Worm (Caenorhabditis elegans) whole organism, mixed stage, embryonic: Measurements from ENCODE around the gene F35C5.3.

Source experiments
- M03D4.4 ChIP-seq: sonication (generic microtip); optimal IDR thresholded peaks from 2 replicates; lab custom pipeline; 2017; ENCODE audit warnings: mild to moderate bottlenecking, missing genetic modification characterization, missing compliant biosample characterization
- bed-3 ChIP-seq: fragments of 200-800 bp; sonication (Bioruptor generic); optimal IDR thresholded peaks from 3 replicates; lab custom pipeline; 2018; ENCODE audit warnings: mild to moderate bottlenecking, missing genetic modification characterization, moderate library complexity, missing compliant biosample characterization
- blmp-1 ChIP-seq: fragments of 150-350 bp; optimal IDR thresholded peaks from 2 replicates; lab custom pipeline; 2014; ENCODE audit warnings: missing biosample characterization, missing genetic modification characterization
- ceh-39 ChIP-seq: fragments of 150-350 bp; optimal IDR thresholded peaks from 2 replicates; lab custom pipeline; 2014; ENCODE audit warnings: missing biosample characterization, missing genetic modification characterization
- ceh-83 ChIP-seq: fragments of 200-800 bp; sonication (Bioruptor generic); optimal IDR thresholded peaks from 2 replicates; lab custom pipeline; 2018; ENCODE audit warnings: mild to moderate bottlenecking, missing genetic modification characterization, missing compliant biosample characterization
- ces-1 ChIP-seq: fragments of 150-350 bp; optimal IDR thresholded peaks from 2 replicates; lab custom pipeline; 2014; ENCODE audit warnings: missing biosample characterization, missing genetic modification reagents, missing genetic modification characterization
- drap-1 ChIP-seq: fragments of 200-800 bp; sonication (Bioruptor generic); optimal IDR thresholded peaks from 3 replicates; lab custom pipeline; 2018; ENCODE audit warnings: mild to moderate bottlenecking, missing genetic modification characterization, missing compliant biosample characterization
- elt-1 ChIP-seq: sonication (generic microtip); optimal IDR thresholded peaks from 2 replicates; lab custom pipeline; 2017; ENCODE audit warnings: missing genetic modification characterization, mild to moderate bottlenecking, missing compliant biosample characterization, antibody characterized with exemption, moderate library complexity, borderline replicate concordance; ENCODE audit not compliant: insufficient read depth
- elt-3 ChIP-seq: fragments of 150-350 bp; optimal IDR thresholded peaks from 2 replicates; lab custom pipeline; 2014; ENCODE audit warnings: missing biosample characterization, missing genetic modification characterization
- flh-1 ChIP-seq: fragments of 200-800 bp; sonication (Bioruptor generic); optimal IDR thresholded peaks from 2 replicates; lab custom pipeline; 2018; ENCODE audit warnings: mild to moderate bottlenecking, missing genetic modification characterization, moderate library complexity, missing compliant biosample characterization
- ham-2 ChIP-seq: fragments of 200-800 bp; sonication (Bioruptor generic); optimal IDR thresholded peaks from 2 replicates; lab custom pipeline; 2018; ENCODE audit warnings: mild to moderate bottlenecking, missing genetic modification characterization, missing compliant biosample characterization
- hlh-1 ChIP-seq: fragments of 150-350 bp; optimal IDR thresholded peaks from 2 replicates; lab custom pipeline; 2014; ENCODE audit warnings: missing biosample characterization, missing genetic modification reagents, missing genetic modification characterization
- lin-13 ChIP-seq: fragments of 150-350 bp; optimal IDR thresholded peaks from 2 replicates; lab custom pipeline; 2014; ENCODE audit warnings: missing biosample characterization, missing genetic modification characterization
- lin-32 ChIP-seq: fragments of 200-800 bp; sonication (Bioruptor generic); optimal IDR thresholded peaks from 2 replicates; lab custom pipeline; 2018; ENCODE audit warnings: mild to moderate bottlenecking, missing genetic modification characterization, missing compliant biosample characterization
- lsy-2 ChIP-seq: fragments of 150-350 bp; optimal IDR thresholded peaks from 2 replicates; lab custom pipeline; 2014; ENCODE audit warnings: missing biosample characterization, missing genetic modification characterization
- mab-5 ChIP-seq: fragments of 150-350 bp; optimal IDR thresholded peaks from 2 replicates; lab custom pipeline; 2014; ENCODE audit warnings: missing biosample characterization, missing genetic modification characterization
- mep-1 ChIP-seq: fragments of 150-350 bp; optimal IDR thresholded peaks from 2 replicates; lab custom pipeline; 2017; ENCODE audit warnings: missing biosample characterization, missing genetic modification reagents, missing genetic modification characterization, inconsistent platforms
- nhr-12 ChIP-seq: fragments of 150-350 bp; optimal IDR thresholded peaks from 2 replicates; lab custom pipeline; 2014; ENCODE audit warnings: missing biosample characterization, missing genetic modification characterization
- nhr-2 ChIP-seq: fragments of 150-350 bp; optimal IDR thresholded peaks from 2 replicates; lab custom pipeline; 2014; ENCODE audit warnings: missing biosample characterization, missing genetic modification characterization
- nhr-237 ChIP-seq: fragments of 150-350 bp; optimal IDR thresholded peaks from 2 replicates; lab custom pipeline; 2014; ENCODE audit warnings: missing biosample characterization, missing genetic modification characterization
- nhr-28 ChIP-seq: fragments of 150-350 bp; optimal IDR thresholded peaks from 2 replicates; lab custom pipeline; 2014; ENCODE audit warnings: missing biosample characterization, missing genetic modification characterization
- nhr-76 ChIP-seq: sonication (generic microtip); optimal IDR thresholded peaks from 2 replicates; lab custom pipeline; 2017; ENCODE audit warnings: missing biosample characterization, missing genetic modification characterization
- pha-4 ChIP-seq: fragments of 150-350 bp; optimal IDR thresholded peaks from 2 replicates; lab custom pipeline; 2018; ENCODE audit warnings: missing biosample characterization, missing genetic modification reagents, missing genetic modification characterization
- sem-2 ChIP-seq: fragments of 200-800 bp; sonication (Bioruptor generic); optimal IDR thresholded peaks from 2 replicates; lab custom pipeline; 2018; ENCODE audit warnings: mild to moderate bottlenecking, missing genetic modification characterization, missing compliant biosample characterization
- snpc-4 ChIP-seq: fragments of 150-350 bp; optimal IDR thresholded peaks from 2 replicates; lab custom pipeline; 2014; ENCODE audit warnings: missing biosample characterization, missing genetic modification characterization
- sptf-1 ChIP-seq: sonication (generic microtip); optimal IDR thresholded peaks from 2 replicates; lab custom pipeline; 2017; ENCODE audit warnings: mild to moderate bottlenecking, missing genetic modification characterization, moderate library complexity, missing compliant biosample characterization
- unc-120 ChIP-seq: sonication (generic microtip); optimal IDR thresholded peaks from 2 replicates; lab custom pipeline; 2017; ENCODE audit warnings: missing genetic modification characterization, missing compliant biosample characterization; ENCODE audit not compliant: poor library complexity, severe bottlenecking
- unc-39 ChIP-seq: fragments of 150-350 bp; optimal IDR thresholded peaks from 2 replicates; lab custom pipeline; 2014; ENCODE audit warnings: missing biosample characterization, missing genetic modification characterization
- unc-62 ChIP-seq: fragments of 150-350 bp; optimal IDR thresholded peaks from 2 replicates; lab custom pipeline; 2014; ENCODE audit warnings: missing biosample characterization, missing genetic modification reagents, missing genetic modification characterization
- zip-8 ChIP-seq: fragments of 150-350 bp; optimal IDR thresholded peaks from 2 replicates; lab custom pipeline; 2014; ENCODE audit warnings: missing biosample characterization, missing genetic modification characterization
- ztf-11 ChIP-seq: fragments of 150-350 bp; optimal IDR thresholded peaks from 2 replicates; lab custom pipeline; 2014; ENCODE audit warnings: missing biosample characterization, missing genetic modification characterization

Gene F35C5.3

DNA sequence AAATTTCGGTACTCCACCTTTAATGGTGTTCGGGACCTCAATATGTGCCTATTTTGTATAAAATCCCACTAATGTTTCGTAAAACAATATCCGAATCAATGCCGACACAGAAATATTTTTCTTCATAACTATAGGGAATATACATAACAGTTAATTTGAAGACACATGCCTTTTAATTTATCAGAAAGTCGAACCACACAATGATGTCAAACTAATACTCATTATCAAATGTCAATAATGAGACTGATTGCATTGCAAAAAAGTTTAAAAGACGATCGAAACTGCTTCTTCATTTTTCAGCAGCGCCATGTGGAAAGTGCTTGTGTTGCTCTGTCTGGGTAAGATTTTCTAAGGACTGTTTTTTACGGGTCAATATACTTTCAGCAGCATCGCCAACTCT, 12.5 kb downstream of the F35C5.3 start, which contains the start of gene clec-65:
Gene clec-65 (plus strand): TSS at position 301 of the 400 bp plus-strand sequence.
- no peak for TF ChIP-seq nhr-12 (tag; lab: Kevin White, UChicago)
- TF ChIP-seq nhr-28: no peak
- no peak for TF ChIP-seq hlh-1
- TF ChIP-seq ham-2: no peak
- no peak for TF ChIP-seq ceh-39 (tag; lab: Kevin White, UChicago)
- TF ChIP-seq sem-2 (GFP tag; lab: Kevin White, UChicago): no peak
- no peak for TF ChIP-seq unc-39 (tag; lab: Kevin White, UChicago)
- no peak for TF ChIP-seq zip-8 (tag; lab: Kevin White, UChicago)
- TF ChIP-seq lin-32 (GFP tag; lab: Kevin White, UChicago): no peak
- no peak for TF ChIP-seq pha-4 (tag; lab: Kevin White, UChicago)
- TF ChIP-seq nhr-76 (tag; lab: Kevin White, UChicago): no peak
- no peak for TF ChIP-seq nhr-2 (tag; lab: Kevin White, UChicago)
- TF ChIP-seq elt-1: no peak
- TF ChIP-seq mab-5 (tag; lab: Kevin White, UChicago): no peak
- TF ChIP-seq ztf-11: no peak
- no peak for TF ChIP-seq sptf-1

DNA sequence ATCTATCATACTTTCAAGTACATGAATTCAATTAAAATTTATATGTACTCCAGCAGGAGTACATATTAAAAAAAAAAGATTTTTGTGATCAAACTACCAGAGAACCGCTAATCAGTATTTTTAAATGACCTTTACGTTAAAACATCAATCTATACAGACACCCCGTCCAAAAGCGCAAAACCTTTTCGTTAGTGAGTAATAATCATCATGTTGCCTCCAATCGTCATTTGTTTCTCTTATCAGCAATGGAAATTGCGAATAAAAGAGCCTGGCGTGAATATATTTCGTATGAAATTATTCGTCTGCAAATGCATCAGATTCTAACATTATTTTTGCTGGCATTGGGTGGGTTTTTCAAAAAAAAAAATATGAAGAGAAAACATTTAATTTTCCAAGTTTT, 15.6 kb downstream of the F35C5.3 start, which contains the start of gene clec-66:
Gene clec-66 (plus strand): TSS at position 225 of the 400 bp plus-strand sequence.
- no peak for TF ChIP-seq bed-3 (GFP tag; lab: Kevin White, UChicago)
- no peak for TF ChIP-seq unc-120
- TF ChIP-seq unc-62: no peak

DNA sequence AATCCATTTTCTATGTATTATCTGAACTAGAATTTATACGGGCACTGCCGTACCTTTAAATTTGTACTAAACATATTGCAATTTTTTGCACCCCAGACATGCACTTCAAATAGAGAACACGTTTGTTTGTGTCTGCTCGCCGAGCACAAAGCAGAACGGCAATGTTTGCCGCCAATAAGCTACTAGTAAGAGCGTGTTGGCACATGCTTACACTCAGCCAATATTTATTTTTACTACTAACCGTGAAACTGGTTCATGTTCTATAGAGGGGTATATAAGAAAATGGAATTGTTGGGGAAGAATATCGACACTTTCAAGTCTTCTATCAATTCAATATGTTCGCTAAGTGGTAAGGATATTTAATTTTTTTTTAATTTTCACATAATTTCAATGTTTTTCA, 18.5 kb downstream of the F35C5.3 start, which contains the start of gene nspb-11:
Gene nspb-11 (plus strand): TSS at position 301 of the 400 bp plus-strand sequence.
- TF ChIP-seq zip-8 (tag; lab: Kevin White, UChicago) (no peak), nhr-237 (tag; lab: Kevin White, UChicago) (no peak), pha-4 (tag; lab: Kevin White, UChicago) (no peak), elt-3 (no peak), elt-1 (no peak), lin-13 (tag; lab: Kevin White, UChicago) (no peak), nhr-12 (tag; lab: Kevin White, UChicago) (no peak), hlh-1 (no peak), mep-1 (no peak), ces-1 (GFP tag; lab: Kevin White, UChicago) (no peak), nhr-76 (tag; lab: Kevin White, UChicago) (no peak), ham-2 (no peak), nhr-2 (tag; lab: Kevin White, UChicago) (no peak)

- TF ChIP-seq sem-2 (GFP tag; lab: Kevin White, UChicago): no peak
- TF ChIP-seq ztf-11: no peak
- no peak for TF ChIP-seq ceh-83 (GFP tag; lab: Kevin White, UChicago)
- no peak for TF ChIP-seq sptf-1
- TF ChIP-seq unc-120: no peak
- no peak for TF ChIP-seq blmp-1 (tag; lab: Kevin White, UChicago)
- no peak for TF ChIP-seq elt-1
- no peak for TF ChIP-seq nhr-237 (tag; lab: Kevin White, UChicago)
- no peak for TF ChIP-seq snpc-4 (tag; lab: Kevin White, UChicago)
- TF ChIP-seq mep-1: no peak
- TF ChIP-seq hlh-1: no peak
- TF ChIP-seq nhr-28: no peak
- no peak for TF ChIP-seq flh-1 (GFP tag; lab: Kevin White, UChicago)
- no peak for TF ChIP-seq lin-32 (GFP tag; lab: Kevin White, UChicago)
- no peak for TF ChIP-seq ham-2
- no peak for TF ChIP-seq nhr-2 (tag; lab: Kevin White, UChicago)
- no peak for TF ChIP-seq ceh-39 (tag; lab: Kevin White, UChicago)
- no peak for TF ChIP-seq pha-4 (tag; lab: Kevin White, UChicago)
These were observed 20.2 kb downstream of the F35C5.3 start, which contains the start of gene ddn-2 for ce11 chrII:12908779-12909178. TSS of gene ddn-2 (plus strand) at chrII:12909079.

DNA sequence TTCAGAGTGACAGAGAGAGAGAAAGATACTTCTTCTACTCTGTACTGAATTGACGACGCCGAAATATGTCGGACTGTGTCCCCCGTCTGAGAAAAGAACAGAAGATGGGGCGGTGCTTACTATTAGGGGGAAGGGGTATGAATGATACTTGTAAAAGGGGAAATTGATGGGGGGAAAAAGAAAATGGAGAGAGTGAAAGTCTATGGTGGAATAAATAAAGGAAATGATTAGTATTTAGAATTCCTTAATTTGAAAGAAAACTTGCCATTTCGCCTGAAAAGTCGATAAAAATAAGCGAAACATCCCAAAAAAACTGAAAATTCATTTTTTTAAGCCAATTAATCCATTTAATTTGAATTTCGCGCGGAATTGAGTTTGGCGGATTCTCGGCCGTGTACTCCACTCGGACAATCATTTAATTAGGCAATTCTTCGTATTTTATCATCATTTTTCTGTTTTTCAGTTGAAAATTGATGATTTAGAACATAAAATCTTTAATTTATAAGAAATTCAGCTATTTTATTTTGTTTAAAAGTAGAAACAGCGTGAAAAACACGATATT, 26.0 kb downstream of the F35C5.3 start, which contains the start of gene F35C5.12:
Gene F35C5.12 (minus strand): TSS at position 51 of the 562 bp plus-strand sequence.
- TF ChIP-seq drap-1 (GFP tag; lab: Kevin White, UChicago) (no peak), unc-39 (tag; lab: Kevin White, UChicago) (no peak), unc-120 (peak; percentile 33), mab-5 (tag; lab: Kevin White, UChicago) (no peak), M03D4.4 (no peak), nhr-2 (tag; lab: Kevin White, UChicago) (no peak), lsy-2 (tag; lab: Kevin White, UChicago) (no peak)
